Worm (Caenorhabditis elegans): ENCODE data around the gene sago-1.
A peak's percentile ranks its signal among the peaks of the same experiment; 100 is the strongest.

The sago-1 gene

DNA sequence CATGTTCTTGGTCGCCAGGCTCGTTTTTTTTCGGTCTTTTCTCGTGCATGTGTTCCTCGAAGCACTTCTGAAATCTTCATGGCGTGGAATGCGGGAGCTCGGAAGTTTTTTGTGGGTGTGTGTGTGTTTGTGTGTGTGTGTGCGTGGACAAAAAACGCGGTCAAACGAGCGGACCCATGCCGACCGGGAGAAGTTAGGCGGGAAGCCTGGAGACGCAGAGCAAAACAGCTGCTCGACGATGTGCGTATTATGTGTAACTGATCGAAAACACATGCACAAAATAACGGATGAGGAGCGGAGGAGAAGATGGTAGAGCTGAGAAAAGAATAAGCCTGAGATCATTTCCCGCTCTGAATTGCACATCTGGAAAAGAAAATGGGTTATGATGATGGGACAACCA is 38.9 kb downstream of the sago-1 start:
- TF ChIP-seq fos-1 (tag; optimal IDR thresholded peaks at IDR 0.05) (no peak), C34F6.9 (tag; optimal IDR thresholded peaks at IDR 0.05) (peak; percentile 8), gmeb-1 (tag; optimal IDR thresholded peaks at IDR 0.05) (no peak), zag-1 (tag; optimal IDR thresholded peaks at IDR 0.05) (no peak), sma-9 (GFP tag; optimal IDR thresholded peaks at IDR 0.05) (peak; percentile 55), sma-9 (tag; optimal IDR thresholded peaks at IDR 0.05) (no peak), lsy-2 (tag; optimal IDR thresholded peaks at IDR 0.05) (peak in 1 of 2 experiments; percentile 22), F13H6.1 (tag; optimal IDR thresholded peaks at IDR 0.05) (peak; percentile 94), elt-1 (tag; optimal IDR thresholded peaks at IDR 0.05) (no peak), nhr-12 (tag; optimal IDR thresholded peaks at IDR 0.05) (no peak), unc-62 (GFP tag; optimal IDR thresholded peaks at IDR 0.05) (no peak), nhr-129 (tag; optimal IDR thresholded peaks at IDR 0.05) (peak; percentile 67), unc-39 (tag; optimal IDR thresholded peaks at IDR 0.05) (no peak), elt-3 (tag; optimal IDR thresholded peaks at IDR 0.05) (no peak)

DNA sequence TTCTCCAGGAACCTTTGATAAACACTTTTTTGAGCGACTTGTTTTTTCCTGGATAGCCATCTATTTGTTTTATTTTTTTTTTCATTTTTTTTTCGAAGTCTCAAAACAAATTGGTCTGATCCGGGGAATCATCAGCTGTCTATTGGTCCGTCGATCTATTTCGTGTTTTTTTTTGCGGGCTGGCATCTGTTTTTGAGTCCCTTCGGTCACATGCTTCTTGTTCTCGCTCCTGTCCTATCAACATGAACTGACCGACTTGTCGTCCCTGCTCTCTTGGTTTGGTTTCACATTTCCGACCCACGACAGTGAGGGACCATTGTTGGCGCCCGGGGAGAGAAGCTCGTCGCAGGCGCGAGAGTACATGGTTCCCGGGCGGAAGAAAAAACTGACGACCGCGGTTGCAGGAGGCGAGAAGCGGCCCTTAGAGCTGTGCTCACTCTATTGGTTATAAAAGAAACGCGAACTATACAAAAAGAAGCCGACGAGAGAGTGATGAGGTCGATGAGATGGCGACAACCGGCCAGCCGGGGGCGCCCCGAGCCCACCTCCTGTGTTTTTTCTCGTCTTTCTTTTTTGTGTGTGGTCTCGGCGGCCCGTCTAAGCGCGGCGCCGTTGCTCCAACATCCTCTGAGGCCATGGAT is 41.1 kb downstream of the sago-1 start:
- TF ChIP-seq C34F6.9 (tag; optimal IDR thresholded peaks at IDR 0.05) (no peak), sma-9 (GFP tag; optimal IDR thresholded peaks at IDR 0.05) (no peak), sma-9 (tag; optimal IDR thresholded peaks at IDR 0.05) (no peak), lsy-2 (tag; optimal IDR thresholded peaks at IDR 0.05) (no peak), nhr-77 (tag; optimal IDR thresholded peaks at IDR 0.05) (no peak), peb-1 (tag; optimal IDR thresholded peaks at IDR 0.05) (no peak), unc-55 (GFP tag; optimal IDR thresholded peaks at IDR 0.05) (no peak), unc-39 (tag; optimal IDR thresholded peaks at IDR 0.05) (no peak), nhr-129 (tag; optimal IDR thresholded peaks at IDR 0.05) (peak; percentile 26), F13H6.1 (tag; optimal IDR thresholded peaks at IDR 0.05) (peak; percentile 51), nhr-10 (tag; optimal IDR thresholded peaks at IDR 0.05) (no peak)

DNA sequence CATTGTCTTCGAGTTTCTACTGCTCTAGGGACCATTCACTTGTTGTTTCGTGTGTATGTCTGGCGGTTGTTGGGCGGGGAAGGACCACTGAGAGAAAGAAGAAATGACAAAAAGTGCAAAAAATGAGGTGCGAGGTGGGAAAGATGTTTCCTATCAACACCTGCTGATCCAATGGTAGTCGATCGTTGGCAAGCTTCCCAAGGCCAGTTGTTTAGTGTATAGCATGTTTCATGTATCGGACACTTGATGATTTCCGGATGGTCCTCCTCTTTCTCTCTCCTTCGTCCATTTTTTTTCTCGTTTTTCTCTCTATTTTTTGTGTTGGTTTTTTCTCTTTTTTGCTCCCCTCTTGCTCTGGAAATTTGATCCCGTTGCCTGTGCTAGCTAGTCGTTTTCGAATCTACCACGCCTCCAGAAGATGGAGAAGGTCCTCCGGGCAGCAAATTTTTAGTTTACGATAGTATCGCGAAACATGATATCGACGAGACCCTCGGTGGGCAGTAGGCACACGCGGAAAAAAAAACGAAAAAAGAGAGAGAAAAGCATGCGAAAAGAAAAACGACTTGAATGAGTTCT is 42.6 kb downstream of the sago-1 start:
- TF ChIP-seq sem-4 (tag; optimal IDR thresholded peaks at IDR 0.05) (no peak), F13H6.1 (tag; optimal IDR thresholded peaks at IDR 0.05) (peak; percentile 92), nhr-21 (tag; optimal IDR thresholded peaks at IDR 0.05) (no peak), nhr-129 (tag; optimal IDR thresholded peaks at IDR 0.05) (peak; percentile 58), Y55F3AM.14 (GFP tag; optimal IDR thresholded peaks at IDR 0.05) (peak; percentile 50), sma-9 (GFP tag; optimal IDR thresholded peaks at IDR 0.05) (peak; percentile 10), sma-9 (tag; optimal IDR thresholded peaks at IDR 0.05) (no peak)

DNA sequence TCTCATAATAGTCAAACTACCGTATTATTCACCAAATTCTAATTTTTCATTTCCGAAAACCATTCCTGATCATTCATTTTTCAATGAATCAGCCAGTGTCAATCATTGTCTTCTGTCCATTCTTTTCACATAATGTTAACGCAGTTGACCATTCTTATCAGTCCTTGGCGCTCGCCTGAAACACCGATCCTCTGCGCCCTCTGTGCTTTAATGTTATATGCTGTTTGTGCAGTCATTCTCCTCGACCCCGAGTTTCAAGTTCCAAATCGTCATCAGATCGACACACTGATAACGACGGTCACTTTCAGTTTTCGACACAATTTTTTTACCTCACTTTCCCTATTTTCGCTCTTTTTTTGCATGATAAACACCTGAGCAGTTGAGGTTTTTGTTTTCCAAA is 43.3 kb downstream of the sago-1 start:
- TF ChIP-seq sem-4 (tag; optimal IDR thresholded peaks at IDR 0.05): no peak
- TF ChIP-seq zag-1 (tag; optimal IDR thresholded peaks at IDR 0.05): no peak
- no peak for TF ChIP-seq sma-3 (GFP tag; optimal IDR thresholded peaks at IDR 0.05)
- TF ChIP-seq nhr-129 (tag; optimal IDR thresholded peaks at IDR 0.05): no peak
- TF ChIP-seq Y55F3AM.14 (GFP tag; optimal IDR thresholded peaks at IDR 0.05): peak; percentile 22
- TF ChIP-seq mab-5 (tag; optimal IDR thresholded peaks at IDR 0.05): no peak
- no peak for TF ChIP-seq alr-1 (tag; optimal IDR thresholded peaks at IDR 0.05)
- no peak for TF ChIP-seq unc-55 (GFP tag; optimal IDR thresholded peaks at IDR 0.05)
- no peak for TF ChIP-seq nhr-11 (tag; optimal IDR thresholded peaks at IDR 0.05)
- TF ChIP-seq ceh-82 (tag; optimal IDR thresholded peaks at IDR 0.05): no peak
- TF ChIP-seq gmeb-1 (tag; optimal IDR thresholded peaks at IDR 0.05): peak; percentile 19
- no peak for TF ChIP-seq ceh-16 (tag; optimal IDR thresholded peaks at IDR 0.05)
- no peak for TF ChIP-seq nhr-21 (tag; optimal IDR thresholded peaks at IDR 0.05)
- no peak for TF ChIP-seq lin-11 (tag; optimal IDR thresholded peaks at IDR 0.05)
- no peak for TF ChIP-seq lsy-2 (tag; optimal IDR thresholded peaks at IDR 0.05)
- no peak for TF ChIP-seq peb-1 (tag; optimal IDR thresholded peaks at IDR 0.05)
- TF ChIP-seq sma-9 (GFP tag; optimal IDR thresholded peaks at IDR 0.05): peak; percentile 53
- no peak for TF ChIP-seq sma-9 (tag; optimal IDR thresholded peaks at IDR 0.05)
- TF ChIP-seq F13H6.1 (tag; optimal IDR thresholded peaks at IDR 0.05): peak; percentile 81
- no peak for TF ChIP-seq nhr-77 (tag; optimal IDR thresholded peaks at IDR 0.05)
- TF ChIP-seq nhr-10 (tag; optimal IDR thresholded peaks at IDR 0.05): no peak
- no peak for TF ChIP-seq nhr-12 (tag; optimal IDR thresholded peaks at IDR 0.05)
- TF ChIP-seq snpc-4 (tag; optimal IDR thresholded peaks at IDR 0.05): no peak
- TF ChIP-seq mbf-1 (tag; optimal IDR thresholded peaks at IDR 0.05): no peak
- no peak for TF ChIP-seq ztf-11 (tag; optimal IDR thresholded peaks at IDR 0.05)
- no peak for TF ChIP-seq unc-39 (tag; optimal IDR thresholded peaks at IDR 0.05)
- TF ChIP-seq dmd-4 (tag; optimal IDR thresholded peaks at IDR 0.05): no peak
- no peak for TF ChIP-seq lin-39 (tag; optimal IDR thresholded peaks at IDR 0.05)
- TF ChIP-seq aly-2 (tag; optimal IDR thresholded peaks at IDR 0.05): no peak
- no peak for TF ChIP-seq crh-2 (tag; optimal IDR thresholded peaks at IDR 0.05)
- TF ChIP-seq fos-1 (tag; optimal IDR thresholded peaks at IDR 0.05): peak; percentile 85
- TF ChIP-seq ZK546.5 (tag; optimal IDR thresholded peaks at IDR 0.05): no peak
- TF ChIP-seq mdl-1 (tag; optimal IDR thresholded peaks at IDR 0.05): no peak
- no peak for TF ChIP-seq unc-62 (GFP tag; optimal IDR thresholded peaks at IDR 0.05)
- TF ChIP-seq blmp-1 (tag; optimal IDR thresholded peaks at IDR 0.05; ENCODE audit: insufficient read depth): no peak
- no peak for TF ChIP-seq ama-1 (optimal IDR thresholded peaks at IDR 0.05)
- no peak for TF ChIP-seq elt-1 (tag; optimal IDR thresholded peaks at IDR 0.05)
- no peak for TF ChIP-seq elt-3 (tag; optimal IDR thresholded peaks at IDR 0.05)
- no peak for TF ChIP-seq skn-1 (tag; optimal IDR thresholded peaks at IDR 0.05)

Measured in whole organism, L2 larva.